Worm (Caenorhabditis elegans) whole organism, L2 larva: ENCODE results near the gene mrps-18C.
A peak's percentile ranks its signal among the peaks of the same experiment; 100 is the strongest.
"Not testable (repeated sequence)": the region's sequence is repeated elsewhere in the genome, so short reads cannot be mapped to it uniquely, and the experiment has no call there.

Experiments
- C34F6.9 ChIP-seq: fragments of 150-350 bp; optimal IDR thresholded peaks from 2 replicates; lab custom pipeline; 2014; ENCODE audit warnings: missing biosample characterization, missing genetic modification characterization
- F13H6.1 ChIP-seq: sonication (generic microtip); optimal IDR thresholded peaks from 2 replicates; lab custom pipeline; 2016; ENCODE audit warnings: missing genetic modification characterization, missing compliant biosample characterization
- Y55F3AM.14 ChIP-seq: fragments of 200-800 bp; sonication (Bioruptor generic); optimal IDR thresholded peaks from 2 replicates; lab custom pipeline; 2018; ENCODE audit warnings: mild to moderate bottlenecking, missing genetic modification characterization, missing compliant biosample characterization
- alr-1 ChIP-seq: fragments of 150-350 bp; optimal IDR thresholded peaks from 2 replicates; lab custom pipeline; 2014; ENCODE audit warnings: missing biosample characterization, missing genetic modification characterization
- aly-2 ChIP-seq: fragments of 150-350 bp; optimal IDR thresholded peaks from 2 replicates; lab custom pipeline; 2014; ENCODE audit warnings: missing biosample characterization, missing genetic modification characterization
- ama-1 ChIP-seq: fragments of 150-350 bp; optimal IDR thresholded peaks from 2 replicates; lab custom pipeline; 2018; ENCODE audit warnings: inconsistent platforms
- blmp-1 ChIP-seq: sonication (generic microtip); optimal IDR thresholded peaks from 2 replicates; lab custom pipeline; 2017; ENCODE audit warnings: missing genetic modification characterization, mild to moderate bottlenecking, missing compliant biosample characterization, antibody characterized with exemption, moderate library complexity; ENCODE audit not compliant: insufficient read depth
- ceh-16 ChIP-seq: fragments of 150-350 bp; optimal IDR thresholded peaks from 2 replicates; lab custom pipeline; 2014; ENCODE audit warnings: missing biosample characterization, missing genetic modification characterization
- ceh-82 ChIP-seq: fragments of 150-350 bp; optimal IDR thresholded peaks from 2 replicates; lab custom pipeline; 2014; ENCODE audit warnings: missing biosample characterization, missing genetic modification characterization
- crh-2 ChIP-seq: sonication (generic microtip); optimal IDR thresholded peaks from 2 replicates; lab custom pipeline; 2017; ENCODE audit warnings: missing biosample characterization, missing genetic modification characterization
- egl-27 ChIP-seq: sonication (generic microtip); optimal IDR thresholded peaks from 3 replicates; lab custom pipeline; 2017; ENCODE audit warnings: missing biosample characterization, missing genetic modification reagents, missing genetic modification characterization
- elt-1 ChIP-seq: fragments of 150-350 bp; optimal IDR thresholded peaks from 2 replicates; lab custom pipeline; 2014; ENCODE audit warnings: missing biosample characterization, missing genetic modification characterization
- elt-3 ChIP-seq: sonication (generic microtip); optimal IDR thresholded peaks from 2 replicates; lab custom pipeline; 2017; ENCODE audit warnings: missing biosample characterization, missing genetic modification characterization
- fos-1 ChIP-seq: fragments of 150-350 bp; optimal IDR thresholded peaks from 2 replicates; lab custom pipeline; 2014; ENCODE audit warnings: missing biosample characterization, missing genetic modification characterization
- lin-13 ChIP-seq: fragments of 150-350 bp; optimal IDR thresholded peaks from 2 replicates; lab custom pipeline; 2014; ENCODE audit warnings: missing biosample characterization, missing genetic modification reagents, missing genetic modification characterization
- lin-39 ChIP-seq: fragments of 150-350 bp; optimal IDR thresholded peaks from 2 replicates; lab custom pipeline; 2014; ENCODE audit warnings: missing biosample characterization, missing genetic modification reagents, missing genetic modification characterization
- lsy-2 ChIP-seq, 2 experiments: fragments of 150-350 bp in 1 of 2; sonication (generic microtip) in 1 of 2; optimal IDR thresholded peaks; 2 replicates each; lab custom pipeline; 2014 to 2017; ENCODE audit warnings: missing biosample characterization in 2 of 2, missing genetic modification characterization in 2 of 2
- mab-5 ChIP-seq: fragments of 150-350 bp; optimal IDR thresholded peaks from 2 replicates; lab custom pipeline; 2014; ENCODE audit warnings: missing biosample characterization, missing genetic modification characterization
- mbf-1 ChIP-seq: sonication (generic microtip); optimal IDR thresholded peaks from 2 replicates; lab custom pipeline; 2017; ENCODE audit warnings: missing biosample characterization, missing genetic modification characterization
- mdl-1 ChIP-seq, 2 experiments: fragments of 150-350 bp in 1 of 2; sonication (generic microtip) in 1 of 2; optimal IDR thresholded peaks; 2 replicates each; lab custom pipeline; 2017; ENCODE audit warnings: missing biosample characterization in 2 of 2, missing genetic modification characterization in 2 of 2
- nhr-10 ChIP-seq: sonication (generic microtip); optimal IDR thresholded peaks from 2 replicates; lab custom pipeline; 2017; ENCODE audit warnings: missing biosample characterization, missing genetic modification characterization
- nhr-11 ChIP-seq: fragments of 150-350 bp; optimal IDR thresholded peaks from 2 replicates; lab custom pipeline; 2014; ENCODE audit warnings: missing biosample characterization, missing genetic modification characterization
- nhr-129 ChIP-seq: fragments of 150-350 bp; optimal IDR thresholded peaks from 2 replicates; lab custom pipeline; 2014; ENCODE audit warnings: missing biosample characterization, missing genetic modification characterization
- nhr-23 ChIP-seq: fragments of 150-350 bp; optimal IDR thresholded peaks from 2 replicates; lab custom pipeline; 2014; ENCODE audit warnings: missing biosample characterization, missing genetic modification reagents, missing genetic modification characterization
- nhr-237 ChIP-seq: fragments of 150-350 bp; optimal IDR thresholded peaks from 2 replicates; lab custom pipeline; 2014; ENCODE audit warnings: missing biosample characterization, missing genetic modification characterization
- nhr-25 ChIP-seq: fragments of 150-350 bp; sonication (generic microtip); optimal IDR thresholded peaks from 3 replicates; lab custom pipeline; 2014; ENCODE audit warnings: missing biosample characterization, missing genetic modification characterization
- nhr-6 ChIP-seq: fragments of 150-350 bp; optimal IDR thresholded peaks from 2 replicates; lab custom pipeline; 2014; ENCODE audit warnings: missing biosample characterization, missing genetic modification characterization
- nhr-77 ChIP-seq: fragments of 150-350 bp; optimal IDR thresholded peaks from 2 replicates; lab custom pipeline; 2014; ENCODE audit warnings: missing biosample characterization, missing genetic modification characterization
- peb-1 ChIP-seq: fragments of 150-350 bp; optimal IDR thresholded peaks from 2 replicates; lab custom pipeline; 2014; ENCODE audit warnings: missing biosample characterization, missing genetic modification characterization
- sem-4 ChIP-seq: fragments of 150-350 bp; optimal IDR thresholded peaks from 2 replicates; lab custom pipeline; 2014; ENCODE audit warnings: missing biosample characterization, missing genetic modification reagents, missing genetic modification characterization
- skn-1 ChIP-seq: sonication (generic microtip); optimal IDR thresholded peaks from 2 replicates; lab custom pipeline; 2017; ENCODE audit warnings: missing biosample characterization, missing genetic modification characterization
- unc-39 ChIP-seq: fragments of 150-350 bp; optimal IDR thresholded peaks from 2 replicates; lab custom pipeline; 2014; ENCODE audit warnings: missing biosample characterization, missing genetic modification characterization
- unc-55 ChIP-seq: fragments of 150-350 bp; sonication (generic microtip); optimal IDR thresholded peaks from 3 replicates; lab custom pipeline; 2014; ENCODE audit warnings: missing biosample characterization, missing genetic modification reagents, missing genetic modification characterization
- unc-62 ChIP-seq: fragments of 150-350 bp; optimal IDR thresholded peaks from 2 replicates; lab custom pipeline; 2014; ENCODE audit warnings: missing biosample characterization, missing genetic modification reagents, missing genetic modification characterization
- zag-1 ChIP-seq: fragments of 150-350 bp; optimal IDR thresholded peaks from 2 replicates; lab custom pipeline; 2014; ENCODE audit warnings: missing biosample characterization, missing genetic modification characterization
- ztf-1 ChIP-seq: fragments of 200-800 bp; sonication (Bioruptor generic); conservative IDR thresholded peaks from 2 replicates; pipeline ENCODE4 v1.3.6; 2022; ENCODE audit warnings: missing genetic modification characterization, missing compliant biosample characterization
- ztf-11 ChIP-seq: sonication (generic microtip); optimal IDR thresholded peaks from 2 replicates; lab custom pipeline; 2017; ENCODE audit warnings: missing biosample characterization, missing genetic modification characterization

The mrps-18C gene

ce11 chrIII:4965271-4965670 is 29.9 kb downstream of the mrps-18C start, which contains the start of gene nca-2:
TSS of gene nca-2 (plus strand) at chrIII:4965571.
- TF ChIP-seq lin-13: no peak
- TF ChIP-seq mbf-1 (tag; lab: Kevin White, UChicago): no peak
- no peak for TF ChIP-seq elt-3 (tag; lab: Kevin White, UChicago)
- no peak for TF ChIP-seq egl-27 (tag; lab: Kevin White, UChicago)
- no peak for TF ChIP-seq ceh-16 (tag; lab: Kevin White, UChicago)
- TF ChIP-seq mdl-1 (tag; optimal IDR thresholded peaks at IDR 0.05; lab: Kevin White, UChicago): no peak
- TF ChIP-seq aly-2 (tag; lab: Kevin White, UChicago): no peak
- no peak for TF ChIP-seq sem-4
- TF ChIP-seq unc-55 (GFP tag; lab: Kevin White, UChicago): no peak
- no peak for TF ChIP-seq nhr-25 (tag; lab: Kevin White, UChicago)
- TF ChIP-seq nhr-11 (tag; lab: Kevin White, UChicago): no peak
- no peak for TF ChIP-seq unc-39 (tag; lab: Kevin White, UChicago)
- TF ChIP-seq ztf-11 (tag; lab: Kevin White, UChicago): no peak
- no peak for TF ChIP-seq nhr-6 (tag; lab: Kevin White, UChicago)
- no peak for TF ChIP-seq lin-39 (tag; lab: Kevin White, UChicago)
- no peak for TF ChIP-seq blmp-1 (tag; lab: Kevin White, UChicago)
- no peak for TF ChIP-seq skn-1
- TF ChIP-seq ama-1: no peak
- TF ChIP-seq nhr-10 (tag; lab: Kevin White, UChicago): no peak
- TF ChIP-seq, all 48 proteins: peak for 0

ce11 chrIII:4967236-4967635 is 31.9 kb downstream of the mrps-18C start:
- TF ChIP-seq zag-1 (tag; lab: Kevin White, UChicago) (peak; percentile 49), C34F6.9 (tag; lab: Kevin White, UChicago) (peak; percentile 29), fos-1 (tag; lab: Kevin White, UChicago) (no peak), lsy-2 (tag; optimal IDR thresholded peaks at IDR 0.05; lab: Kevin White, UChicago) (peak in 1 of 2 experiments; percentile 26)
- TF ChIP-seq, all 48 proteins: peak for 3

ce11 chrIII:4968146-4968545 is 32.8 kb downstream of the mrps-18C start:
- TF ChIP-seq lsy-2 (tag; optimal IDR thresholded peaks at IDR 0.05; lab: Kevin White, UChicago) (peak in 1 of 2 experiments; percentile 32), egl-27 (tag; lab: Kevin White, UChicago) (no peak), nhr-129 (tag; lab: Kevin White, UChicago) (peak; percentile 2), unc-55 (GFP tag; lab: Kevin White, UChicago) (no peak), mbf-1 (tag; lab: Kevin White, UChicago) (no peak), skn-1 (no peak), mdl-1 (tag; optimal IDR thresholded peaks at IDR 0.05; lab: Kevin White, UChicago) (no peak), C34F6.9 (tag; lab: Kevin White, UChicago) (peak; percentile 41), alr-1 (tag; lab: Kevin White, UChicago) (no peak), fos-1 (tag; lab: Kevin White, UChicago) (no peak)

DNA sequence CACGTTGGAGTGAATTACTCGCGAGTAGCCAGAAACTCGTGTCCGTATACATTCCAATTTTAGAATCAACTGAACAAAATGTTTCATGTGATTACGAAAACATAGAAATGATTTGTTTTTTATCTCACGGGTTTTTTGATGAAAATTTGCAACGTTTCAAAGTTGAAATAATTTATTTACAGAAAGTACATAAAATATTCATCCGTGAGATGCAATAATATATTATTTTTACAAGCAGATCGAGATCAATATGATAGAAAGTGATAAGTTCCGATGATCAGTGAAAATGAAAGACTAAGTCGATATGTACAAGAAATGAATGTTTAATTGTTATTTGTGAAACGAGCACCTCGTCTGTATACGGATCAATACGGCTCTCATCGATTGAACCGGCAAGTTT is 45.0 kb downstream of the mrps-18C start, which contains the start of gene C27F2.6:
Gene C27F2.6 (minus strand): TSS at position 101 of the 400 bp plus-strand sequence.
- TF ChIP-seq elt-1; ceh-82; mab-5 (tag; lab: Kevin White, UChicago): not testable (repeated sequence)

- TF ChIP-seq F13H6.1 (tag; lab: Kevin White, UChicago): no peak
- TF ChIP-seq mab-5 (tag; lab: Kevin White, UChicago): no peak
- TF ChIP-seq lin-13: no peak
- TF ChIP-seq skn-1: no peak
- no peak for TF ChIP-seq sem-4
- TF ChIP-seq Y55F3AM.14: no peak
- no peak for TF ChIP-seq elt-3 (tag; lab: Kevin White, UChicago)
Measured at ce11 chrIII:4983961-4984360, 48.6 kb downstream of the mrps-18C start.

DNA sequence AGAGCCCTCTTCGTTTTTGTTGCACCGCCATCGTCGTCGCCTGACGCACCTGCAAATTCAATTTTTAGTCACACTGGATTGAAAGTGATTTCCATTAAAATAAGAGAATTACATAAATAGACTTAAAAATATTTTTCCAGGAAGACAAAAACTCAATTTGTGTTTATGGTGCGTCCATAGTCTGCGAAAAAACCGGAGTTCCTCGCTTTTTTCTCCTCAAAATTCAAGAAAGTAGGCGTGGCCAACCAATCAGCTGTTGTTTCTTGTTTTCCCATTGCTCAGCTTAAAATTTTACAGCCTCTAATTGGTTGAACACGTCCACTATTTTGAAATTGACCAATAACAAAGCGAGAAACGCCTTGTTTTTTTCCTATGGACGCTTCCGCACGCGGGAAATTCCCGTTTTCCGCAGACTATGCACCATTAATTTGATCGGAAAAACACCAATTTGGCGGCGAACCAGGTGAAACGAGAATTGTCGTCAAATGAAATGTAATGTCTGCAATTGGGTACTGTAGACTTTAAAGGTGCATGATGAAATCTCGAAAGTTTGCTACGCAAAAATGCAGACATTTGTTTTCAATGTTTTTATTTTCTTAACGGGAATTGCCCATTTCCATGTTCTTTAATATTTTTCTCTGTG is 49.2 kb downstream of the mrps-18C start, which contains the start of gene C27F2.7:
Gene C27F2.7 (minus strand): TSS at position 51 of the 643 bp plus-strand sequence.
- TF ChIP-seq zag-1 (tag; lab: Kevin White, UChicago) (no peak), elt-3 (tag; lab: Kevin White, UChicago) (no peak), unc-62 (GFP tag; lab: Kevin White, UChicago) (no peak), nhr-25 (tag; lab: Kevin White, UChicago) (no peak), nhr-23 (tag; lab: Kevin White, UChicago) (no peak), mdl-1 (tag; optimal IDR thresholded peaks at IDR 0.05; lab: Kevin White, UChicago) (no peak), crh-2 (no peak), alr-1 (tag; lab: Kevin White, UChicago) (no peak), nhr-11 (tag; lab: Kevin White, UChicago) (no peak), nhr-6 (tag; lab: Kevin White, UChicago) (no peak), lin-39 (tag; lab: Kevin White, UChicago) (no peak), mbf-1 (tag; lab: Kevin White, UChicago) (no peak), nhr-237 (tag; lab: Kevin White, UChicago) (no peak), nhr-77 (tag; lab: Kevin White, UChicago) (no peak), ztf-1 (GFP tag; lab: Robert Waterston, UW) (no peak), blmp-1 (tag; lab: Kevin White, UChicago) (no peak), peb-1 (tag; lab: Kevin White, UChicago) (no peak)
